Worm (Caenorhabditis elegans): ENCODE measurements around the gene pkc-1.

DNA sequence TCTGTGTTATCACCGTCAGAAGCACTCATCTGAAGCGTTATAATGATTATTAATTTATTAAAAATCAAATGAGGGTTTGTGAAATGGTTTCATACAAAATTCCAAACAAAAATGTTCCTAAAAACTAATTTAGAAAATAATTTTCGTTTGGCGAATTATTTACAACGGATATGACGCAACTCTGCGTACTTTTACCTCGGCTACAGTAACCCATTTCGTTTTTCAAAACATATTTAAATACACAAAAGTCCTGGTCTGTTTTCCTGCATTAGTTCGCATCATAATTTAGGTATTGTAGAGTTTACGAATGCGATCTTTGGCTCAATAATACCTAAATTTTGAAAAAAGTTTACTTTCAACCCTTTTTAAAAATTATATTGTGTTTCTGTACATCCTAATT, 27.8 kb upstream of the pkc-1 start, which contains the start of gene R07B7.2:
- TF ChIP-seq ztf-23 (GFP tag; IDR thresholded peaks at IDR 0.05) = no peak
- TF ChIP-seq flt-1 (GFP tag; IDR thresholded peaks at IDR 0.05) = no peak
- no peak for TF ChIP-seq ref-1 (GFP tag; conservative IDR thresholded peaks at IDR 0.05)
- no peak for TF ChIP-seq klf-2 (GFP tag; conservative IDR thresholded peaks at IDR 0.05)
- no peak for TF ChIP-seq med-1 (GFP tag; optimal IDR thresholded peaks at IDR 0.05; ENCODE audit: insufficient read depth)
- no peak for TF ChIP-seq tab-1 (GFP tag; IDR thresholded peaks at IDR 0.05)
- no peak for TF ChIP-seq T22C8.4 (GFP tag; IDR thresholded peaks at IDR 0.05)
- no peak for TF ChIP-seq cog-1 (tag; optimal IDR thresholded peaks at IDR 0.05)
- TF ChIP-seq ztf-29 (GFP tag; IDR thresholded peaks at IDR 0.05) = no peak

All from whole organism, midembryonic.